Worm (Caenorhabditis elegans) whole organism, mixed stage, embryonic: ENCODE measurements around the gene spin-3.

ENCODE experiments used
- hlh-1 ChIP-seq: fragments of 150-350 bp; optimal IDR thresholded peaks from 2 replicates; lab custom pipeline; 2014; ENCODE audit warnings: missing biosample characterization, missing genetic modification reagents, missing genetic modification characterization
- lsy-2 ChIP-seq: fragments of 150-350 bp; optimal IDR thresholded peaks from 2 replicates; lab custom pipeline; 2014; ENCODE audit warnings: missing biosample characterization, missing genetic modification characterization
- mab-5 ChIP-seq: fragments of 150-350 bp; optimal IDR thresholded peaks from 2 replicates; lab custom pipeline; 2014; ENCODE audit warnings: missing biosample characterization, missing genetic modification characterization
- nhr-12 ChIP-seq: fragments of 150-350 bp; optimal IDR thresholded peaks from 2 replicates; lab custom pipeline; 2014; ENCODE audit warnings: missing biosample characterization, missing genetic modification characterization
- nhr-2 ChIP-seq: fragments of 150-350 bp; optimal IDR thresholded peaks from 2 replicates; lab custom pipeline; 2014; ENCODE audit warnings: missing biosample characterization, missing genetic modification characterization
- unc-62 ChIP-seq: fragments of 150-350 bp; optimal IDR thresholded peaks from 2 replicates; lab custom pipeline; 2014; ENCODE audit warnings: missing biosample characterization, missing genetic modification reagents, missing genetic modification characterization
- zip-8 ChIP-seq: fragments of 150-350 bp; optimal IDR thresholded peaks from 2 replicates; lab custom pipeline; 2014; ENCODE audit warnings: missing biosample characterization, missing genetic modification characterization
- ztf-11 ChIP-seq: fragments of 150-350 bp; optimal IDR thresholded peaks from 2 replicates; lab custom pipeline; 2014; ENCODE audit warnings: missing biosample characterization, missing genetic modification characterization

DNA sequence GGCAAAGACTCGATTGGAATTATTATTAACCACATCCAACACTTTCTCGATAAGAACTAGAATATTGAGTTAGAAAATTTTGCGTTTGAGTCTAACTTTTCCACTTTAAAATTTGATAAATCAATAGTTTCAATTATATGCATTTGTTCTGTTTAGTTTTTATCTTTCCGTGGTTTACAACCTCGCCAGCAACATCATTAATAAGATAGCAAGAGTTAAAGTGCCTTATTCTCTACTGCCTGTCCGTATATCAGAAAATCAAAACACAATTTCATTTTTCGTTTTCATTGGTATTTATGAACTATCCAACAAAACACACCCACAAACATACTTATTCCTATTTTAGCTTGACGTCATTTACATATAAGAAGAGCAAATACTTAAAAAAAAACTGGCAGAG is 41.5 kb upstream of the spin-3 start:
- TF ChIP-seq nhr-12 (tag; lab: Kevin White, UChicago) (no peak), hlh-1 (tag; lab: Kevin White, UChicago) (no peak), unc-62 (GFP tag; lab: Kevin White, UChicago) (no peak), zip-8 (no peak), mab-5 (tag; lab: Kevin White, UChicago) (no peak), nhr-2 (tag; lab: Kevin White, UChicago) (no peak), lsy-2 (no peak), ztf-11 (tag; lab: Kevin White, UChicago) (no peak)
